Fruit fly (Drosophila melanogaster): ENCODE results near the gene Nup58.
A peak's percentile ranks its signal among the peaks of the same experiment; 100 is the strongest.

Nup58 gene

dm6 chr3R:19642893-19643270 lies 1.9 kb upstream of the Nup58 start:
- TF ChIP-seq Ets98B (GFP tag; IDR thresholded peaks at IDR 0.05): peak; percentile 20; the same call in 1 of the 2 replicates
- no peak for TF ChIP-seq EcR (GFP tag; optimal IDR thresholded peaks at IDR 0.05)
- TF ChIP-seq CG4496 (GFP tag; IDR thresholded peaks at IDR 0.05): 0 out of 3 replicates have a peak, but pooled peaks have one; percentile 23

dm6 chr3R:19644094-19644900 lies 529 bp upstream of the Nup58 start, which contains the start of gene Vha13:
Gene Vha13 (minus strand): TSS chr3R:19644386.
- TF ChIP-seq CG34367 (tag; optimal IDR thresholded peaks at IDR 0.05) (no peak), CG9948 (tag; optimal IDR thresholded peaks at IDR 0.05) (no peak), Pif1A (GFP tag; optimal IDR thresholded peaks at IDR 0.05) (no peak), Snoo (tag; optimal IDR thresholded peaks at IDR 0.05) (no peak), Pif1B (GFP tag; optimal IDR thresholded peaks at IDR 0.05) (peak; percentile 9), Ets98B (GFP tag; IDR thresholded peaks at IDR 0.05) (peak; percentile 28; the same call in 1 of the 2 replicates), CG14655 (GFP tag; optimal IDR thresholded peaks at IDR 0.05) (no peak), gl (tag; optimal IDR thresholded peaks at IDR 0.05) (peak; percentile 37), CG8159 (tag; optimal IDR thresholded peaks at IDR 0.05) (peak; percentile 29), rn (GFP tag; IDR thresholded peaks at IDR 0.05) (no peak), D1 (tag; optimal IDR thresholded peaks at IDR 0.05) (no peak), fd96Ca (GFP tag; IDR thresholded peaks at IDR 0.05) (peak; percentile 51; the same call in 2 of the 3 replicates), EcR (GFP tag; optimal IDR thresholded peaks at IDR 0.05) (peak; percentile 65), CG32121 (GFP tag; IDR thresholded peaks at IDR 0.05) (peak; percentile 41; the same call in 1 of the 2 replicates), CG8301 (tag; optimal IDR thresholded peaks at IDR 0.05) (peak; percentile 14), CG15710 (tag; optimal IDR thresholded peaks at IDR 0.05) (no peak), CG4496 (GFP tag; IDR thresholded peaks at IDR 0.05) (peak; percentile 67; the same call in 2 of the 3 replicates)

dm6 chr3R:19648289-19648916 lies 3.6 kb downstream of the Nup58 start, which contains the start of the genes CG6195 and CG31220:
Gene CG6195 (minus strand): TSS chr3R:19648410.
Gene CG31220 (plus strand): TSS chr3R:19648487.
- TF ChIP-seq CG4496 (GFP tag; IDR thresholded peaks at IDR 0.05) (peak; percentile 31; the same call in 1 of the 3 replicates), CG32121 (GFP tag; IDR thresholded peaks at IDR 0.05) (no peak)

dm6 chr3R:19650718-19651117 lies 5.9 kb downstream of the Nup58 start, which contains the start of gene CG31219:
Gene CG31219 (plus strand): TSS chr3R:19651018.
- TF ChIP-seq CG13204 (GFP tag; optimal IDR thresholded peaks at IDR 0.05) (no peak), EcR (GFP tag; optimal IDR thresholded peaks at IDR 0.05) (no peak), CG4496 (GFP tag; IDR thresholded peaks at IDR 0.05) (no peak), CG9948 (tag; optimal IDR thresholded peaks at IDR 0.05) (no peak), Pif1A (GFP tag; optimal IDR thresholded peaks at IDR 0.05) (no peak), gl (tag; optimal IDR thresholded peaks at IDR 0.05) (no peak), CG8301 (tag; optimal IDR thresholded peaks at IDR 0.05) (no peak), CG8159 (tag; optimal IDR thresholded peaks at IDR 0.05) (no peak), CG12605 (GFP tag; IDR thresholded peaks at IDR 0.05) (no peak), CG32121 (GFP tag; IDR thresholded peaks at IDR 0.05) (no peak), rn (GFP tag; IDR thresholded peaks at IDR 0.05) (no peak), D1 (tag; optimal IDR thresholded peaks at IDR 0.05) (no peak), Snoo (tag; optimal IDR thresholded peaks at IDR 0.05) (no peak), CG34367 (tag; optimal IDR thresholded peaks at IDR 0.05) (no peak), Pif1B (GFP tag; optimal IDR thresholded peaks at IDR 0.05) (no peak), Ets98B (GFP tag; IDR thresholded peaks at IDR 0.05) (no peak), CG14655 (GFP tag; optimal IDR thresholded peaks at IDR 0.05) (no peak), CG15710 (tag; optimal IDR thresholded peaks at IDR 0.05) (no peak)

- TF ChIP-seq D1 (tag; optimal IDR thresholded peaks at IDR 0.05) (no peak), Pif1B (GFP tag; optimal IDR thresholded peaks at IDR 0.05) (no peak), EcR (GFP tag; optimal IDR thresholded peaks at IDR 0.05) (peak; percentile 82), rn (GFP tag; IDR thresholded peaks at IDR 0.05) (no peak), CG8301 (tag; optimal IDR thresholded peaks at IDR 0.05) (no peak), Ets98B (GFP tag; IDR thresholded peaks at IDR 0.05) (no peak), CG13204 (GFP tag; optimal IDR thresholded peaks at IDR 0.05) (no peak), CG12605 (GFP tag; IDR thresholded peaks at IDR 0.05) (peak; percentile 89)
Measured at dm6 chr3R:19656455-19656854, 11.6 kb downstream of the Nup58 start.

dm6 chr3R:19657235-19657634 lies 12.4 kb downstream of the Nup58 start:
- TF ChIP-seq EcR (GFP tag; optimal IDR thresholded peaks at IDR 0.05) (no peak), CG14655 (GFP tag; optimal IDR thresholded peaks at IDR 0.05) (no peak), CG8159 (tag; optimal IDR thresholded peaks at IDR 0.05) (no peak), Snoo (tag; optimal IDR thresholded peaks at IDR 0.05) (no peak), Pif1A (GFP tag; optimal IDR thresholded peaks at IDR 0.05) (no peak), Pif1B (GFP tag; optimal IDR thresholded peaks at IDR 0.05) (no peak), fd96Ca (GFP tag; IDR thresholded peaks at IDR 0.05) (no peak), Ets98B (GFP tag; IDR thresholded peaks at IDR 0.05) (no peak), gl (tag; optimal IDR thresholded peaks at IDR 0.05) (no peak), CG34367 (tag; optimal IDR thresholded peaks at IDR 0.05) (no peak), CG8301 (tag; optimal IDR thresholded peaks at IDR 0.05) (no peak), D1 (tag; optimal IDR thresholded peaks at IDR 0.05) (no peak), CG13204 (GFP tag; optimal IDR thresholded peaks at IDR 0.05) (no peak)
